Worm (Caenorhabditis elegans) whole organism, midembryonic: ENCODE results near the gene nxf-2.

Experiments used
- T22C8.4 ChIP-seq: fragments of 200-800 bp; sonication (Bioruptor generic); IDR thresholded peaks from 2 replicates; pipeline ENCODE4 v1.3.6; 2022; ENCODE audit warnings: missing genetic modification characterization, missing compliant biosample characterization
- cog-1 ChIP-seq: sonication (generic microtip); optimal IDR thresholded peaks from 2 replicates; lab custom pipeline; 2016; ENCODE audit warnings: missing genetic modification characterization, missing compliant biosample characterization
- flt-1 ChIP-seq: fragments of 200-800 bp; sonication (Bioruptor generic); IDR thresholded peaks from 2 replicates; pipeline ENCODE4 v1.3.6; 2022; ENCODE audit warnings: missing genetic modification characterization, missing compliant biosample characterization
- klf-2 ChIP-seq: fragments of 200-800 bp; sonication (Bioruptor generic); conservative IDR thresholded peaks from 2 replicates; pipeline ENCODE4 v1.3.6; 2022; ENCODE audit warnings: missing genetic modification reagents, missing genetic modification characterization, missing compliant biosample characterization
- med-1 ChIP-seq: sonication (generic microtip); optimal IDR thresholded peaks from 2 replicates; lab custom pipeline; 2017; ENCODE audit warnings: missing genetic modification characterization, mild to moderate bottlenecking, missing compliant biosample characterization, antibody characterized with exemption, missing genetic modification reagents; ENCODE audit not compliant: insufficient read depth
- ref-1 ChIP-seq: fragments of 200-800 bp; sonication (Bioruptor generic); conservative IDR thresholded peaks from 2 replicates; pipeline ENCODE4 v1.3.6; 2022; ENCODE audit warnings: missing genetic modification reagents, missing genetic modification characterization, missing compliant biosample characterization
- tab-1 ChIP-seq: fragments of 200-800 bp; sonication (Bioruptor generic); IDR thresholded peaks from 2 replicates; pipeline ENCODE4 v1.3.6; 2022; ENCODE audit warnings: missing genetic modification characterization, missing compliant biosample characterization
- ztf-23 ChIP-seq: fragments of 200-800 bp; sonication (Bioruptor generic); IDR thresholded peaks from 2 replicates; pipeline ENCODE4 v1.3.6; 2022; ENCODE audit warnings: missing genetic modification reagents, missing genetic modification characterization, missing compliant biosample characterization
- ztf-29 ChIP-seq: fragments of 200-800 bp; sonication (Bioruptor generic); IDR thresholded peaks from 2 replicates; pipeline ENCODE4 v1.3.6; 2022; ENCODE audit warnings: missing genetic modification reagents, missing genetic modification characterization, missing compliant biosample characterization

Gene nxf-2

DNA sequence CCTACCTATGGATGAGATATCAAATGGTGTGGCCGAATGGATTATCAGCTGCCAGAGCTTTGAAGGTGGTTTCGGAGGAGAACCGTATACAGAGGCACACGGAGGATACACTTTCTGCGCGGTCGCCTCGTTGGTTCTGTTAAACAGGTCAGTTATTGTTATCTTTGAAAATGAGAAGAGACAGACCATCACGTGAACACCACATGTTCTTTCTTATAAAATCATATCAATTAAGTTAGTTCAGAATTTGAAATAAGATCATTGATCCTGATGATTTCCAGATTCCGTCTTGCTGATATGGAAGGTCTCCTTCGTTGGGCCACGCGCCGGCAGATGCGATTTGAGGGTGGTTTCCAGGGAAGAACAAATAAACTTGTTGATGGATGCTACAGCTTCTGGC, 31.0 kb upstream of the nxf-2 start:
- TF ChIP-seq ztf-23 (GFP tag; lab: Robert Waterston, UW) = no peak
- TF ChIP-seq cog-1 (tag; lab: Kevin White, UChicago) = no peak
- no peak for TF ChIP-seq ztf-29 (GFP tag; lab: Robert Waterston, UW)
- no peak for TF ChIP-seq T22C8.4 (GFP tag; lab: Robert Waterston, UW)
- TF ChIP-seq tab-1 (GFP tag; lab: Robert Waterston, UW) = no peak
- TF ChIP-seq med-1 (GFP tag; lab: Kevin White, UChicago) = no peak
- TF ChIP-seq flt-1 (GFP tag; lab: Robert Waterston, UW) = no peak
- no peak for TF ChIP-seq klf-2 (GFP tag; lab: Robert Waterston, UW)
- no peak for TF ChIP-seq ref-1 (GFP tag; lab: Robert Waterston, UW)

DNA sequence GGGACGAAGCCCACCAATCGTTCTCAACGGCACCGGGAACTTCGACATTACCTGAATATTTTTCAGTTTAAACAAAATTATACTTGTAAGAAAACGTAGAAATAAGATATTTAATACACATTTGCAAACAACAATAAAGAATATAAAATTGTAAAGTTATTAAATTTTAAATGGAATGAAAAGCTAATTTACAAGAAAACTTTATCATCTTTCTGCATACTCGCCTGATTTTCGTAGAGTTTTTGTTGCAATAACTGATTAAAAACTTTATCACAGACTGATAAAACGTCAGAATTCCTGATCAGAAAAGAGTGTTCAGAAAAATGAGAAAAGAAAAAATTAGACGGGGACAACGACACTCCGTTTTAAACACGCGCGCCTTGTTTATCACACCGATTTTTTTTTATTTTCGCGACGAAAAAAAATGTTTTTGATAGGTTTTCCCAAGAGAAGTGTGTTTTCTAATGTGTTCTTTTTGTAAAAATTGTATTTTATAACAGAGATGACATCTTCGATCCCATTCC, 29.7 kb upstream of the nxf-2 start, which contains the start of the genes dlat-1 and fntb-1:
Gene dlat-1 (minus strand): TSS at position 51 of the 524 bp plus-strand sequence.
Gene fntb-1 (plus strand): TSS at position 412 of the 524 bp plus-strand sequence.
- no peak for TF ChIP-seq T22C8.4 (GFP tag; lab: Robert Waterston, UW)
- TF ChIP-seq flt-1 (GFP tag; lab: Robert Waterston, UW) = no peak
- no peak for TF ChIP-seq med-1 (GFP tag; lab: Kevin White, UChicago)
- no peak for TF ChIP-seq ztf-29 (GFP tag; lab: Robert Waterston, UW)
- no peak for TF ChIP-seq ref-1 (GFP tag; lab: Robert Waterston, UW)
- no peak for TF ChIP-seq klf-2 (GFP tag; lab: Robert Waterston, UW)
- no peak for TF ChIP-seq cog-1 (tag; lab: Kevin White, UChicago)
- TF ChIP-seq ztf-23 (GFP tag; lab: Robert Waterston, UW) = no peak
- TF ChIP-seq tab-1 (GFP tag; lab: Robert Waterston, UW) = no peak

DNA sequence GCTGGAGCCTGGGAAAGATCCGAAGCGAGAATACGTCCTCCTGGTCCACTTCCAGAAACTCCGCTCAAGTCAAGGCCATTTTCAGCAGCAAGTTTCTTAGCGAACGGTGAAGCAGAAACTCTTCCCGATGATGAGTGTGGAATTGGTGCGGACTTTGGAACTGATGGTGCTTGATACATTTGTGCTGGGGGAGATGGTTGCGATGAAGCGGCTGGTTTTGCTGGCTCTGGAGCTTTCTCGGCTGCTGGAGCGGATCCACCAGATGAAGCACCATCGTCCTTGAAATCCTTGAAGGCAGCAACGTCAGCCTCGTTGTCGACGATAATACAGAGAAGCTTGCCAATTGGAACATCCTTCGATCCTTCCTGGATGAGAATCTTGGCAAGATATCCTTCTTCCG, 28.8 kb upstream of the nxf-2 start:
- TF ChIP-seq flt-1 (GFP tag; lab: Robert Waterston, UW) = no peak
- TF ChIP-seq tab-1 (GFP tag; lab: Robert Waterston, UW) = no peak
- TF ChIP-seq klf-2 (GFP tag; lab: Robert Waterston, UW) = no peak
- no peak for TF ChIP-seq ztf-29 (GFP tag; lab: Robert Waterston, UW)
- no peak for TF ChIP-seq ref-1 (GFP tag; lab: Robert Waterston, UW)
- no peak for TF ChIP-seq T22C8.4 (GFP tag; lab: Robert Waterston, UW)
- no peak for TF ChIP-seq ztf-23 (GFP tag; lab: Robert Waterston, UW)
- TF ChIP-seq cog-1 (tag; lab: Kevin White, UChicago) = no peak
- no peak for TF ChIP-seq med-1 (GFP tag; lab: Kevin White, UChicago)

DNA sequence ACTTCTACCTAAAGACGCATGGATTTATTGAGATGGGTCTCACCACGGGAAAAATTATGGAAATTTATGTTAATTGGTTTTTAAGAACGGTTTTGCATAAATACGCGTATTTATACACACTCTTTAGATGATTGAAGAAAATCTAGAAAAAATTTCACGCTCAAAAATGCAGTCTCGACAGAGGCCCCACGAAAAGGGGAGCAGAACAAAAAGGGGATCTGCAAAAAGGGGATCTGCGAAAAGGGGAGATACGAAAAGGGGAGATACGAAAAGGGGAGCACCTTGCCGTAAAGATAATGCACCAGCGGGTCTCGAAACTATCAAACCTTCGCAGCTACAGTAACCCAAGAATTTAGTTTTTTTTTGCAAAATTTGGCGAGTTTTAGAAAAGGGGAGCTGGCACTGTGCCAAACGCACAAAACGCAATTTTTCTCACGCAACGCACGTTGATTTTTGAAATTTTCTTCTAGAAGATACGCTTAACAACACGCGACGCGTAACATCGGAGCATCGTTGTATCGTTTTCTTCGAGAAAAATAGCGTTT, 25.9 kb upstream of the nxf-2 start:
- TF ChIP-seq ztf-23 (GFP tag; lab: Robert Waterston, UW) (peak; percentile 63), tab-1 (GFP tag; lab: Robert Waterston, UW) (0 out of 2 replicates have a peak, but pooled peaks have one; percentile 14)

DNA sequence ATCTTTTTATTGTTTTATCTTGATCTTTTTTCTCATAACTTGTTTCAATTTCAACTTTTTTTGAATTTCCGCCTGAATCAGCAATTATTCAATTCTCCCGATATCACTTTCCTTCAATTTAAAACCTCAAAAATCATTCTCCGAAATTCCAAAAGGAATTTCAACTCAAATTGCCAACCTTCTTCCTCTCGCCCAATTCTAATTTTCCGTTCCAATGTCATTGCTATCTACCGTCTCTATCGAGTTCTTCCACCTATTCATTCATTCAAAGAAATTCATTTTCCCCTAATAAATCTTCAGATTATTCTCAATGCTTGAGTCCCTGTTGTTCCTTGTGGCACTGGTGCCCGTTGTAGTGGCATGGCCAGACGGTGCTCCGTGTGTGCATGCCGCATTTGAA, 23.2 kb upstream of the nxf-2 start, which contains the start of gene F23B12.4:
Gene F23B12.4 (plus strand): TSS at position 301 of the 400 bp plus-strand sequence.
- no peak for TF ChIP-seq klf-2 (GFP tag; lab: Robert Waterston, UW)
- no peak for TF ChIP-seq ztf-29 (GFP tag; lab: Robert Waterston, UW)
- TF ChIP-seq tab-1 (GFP tag; lab: Robert Waterston, UW) = no peak
- TF ChIP-seq ztf-23 (GFP tag; lab: Robert Waterston, UW) = no peak
- TF ChIP-seq T22C8.4 (GFP tag; lab: Robert Waterston, UW) = no peak
- TF ChIP-seq flt-1 (GFP tag; lab: Robert Waterston, UW) = no peak
- no peak for TF ChIP-seq med-1 (GFP tag; lab: Kevin White, UChicago)
- TF ChIP-seq ref-1 (GFP tag; lab: Robert Waterston, UW) = no peak
- TF ChIP-seq cog-1 (tag; lab: Kevin White, UChicago) = no peak

DNA sequence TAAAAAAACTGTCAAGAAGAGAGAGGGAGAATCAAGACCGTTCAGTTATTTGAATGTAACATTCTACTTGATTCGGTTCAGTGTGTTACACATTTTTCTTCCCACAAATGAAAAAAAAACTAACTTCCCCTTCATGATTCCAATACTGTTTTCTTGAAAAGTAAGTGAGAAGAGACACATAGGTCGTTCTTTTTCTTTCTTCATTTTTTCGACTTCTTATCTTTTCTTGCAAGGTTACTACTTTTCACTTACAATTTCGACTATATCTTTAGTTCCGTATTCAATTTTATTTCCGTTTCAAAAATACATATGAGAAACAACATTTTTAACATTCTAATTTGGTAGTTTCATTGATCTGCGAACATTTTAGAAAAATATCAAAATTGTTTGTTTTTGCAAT, 21.6 kb upstream of the nxf-2 start:
- no peak for TF ChIP-seq med-1 (GFP tag; lab: Kevin White, UChicago)
- TF ChIP-seq cog-1 (tag; lab: Kevin White, UChicago) = no peak
- no peak for TF ChIP-seq ztf-29 (GFP tag; lab: Robert Waterston, UW)
- TF ChIP-seq ztf-23 (GFP tag; lab: Robert Waterston, UW) = no peak
- TF ChIP-seq T22C8.4 (GFP tag; lab: Robert Waterston, UW) = no peak
- TF ChIP-seq flt-1 (GFP tag; lab: Robert Waterston, UW) = no peak
- TF ChIP-seq klf-2 (GFP tag; lab: Robert Waterston, UW) = no peak
- TF ChIP-seq ref-1 (GFP tag; lab: Robert Waterston, UW) = no peak
- no peak for TF ChIP-seq tab-1 (GFP tag; lab: Robert Waterston, UW)

DNA sequence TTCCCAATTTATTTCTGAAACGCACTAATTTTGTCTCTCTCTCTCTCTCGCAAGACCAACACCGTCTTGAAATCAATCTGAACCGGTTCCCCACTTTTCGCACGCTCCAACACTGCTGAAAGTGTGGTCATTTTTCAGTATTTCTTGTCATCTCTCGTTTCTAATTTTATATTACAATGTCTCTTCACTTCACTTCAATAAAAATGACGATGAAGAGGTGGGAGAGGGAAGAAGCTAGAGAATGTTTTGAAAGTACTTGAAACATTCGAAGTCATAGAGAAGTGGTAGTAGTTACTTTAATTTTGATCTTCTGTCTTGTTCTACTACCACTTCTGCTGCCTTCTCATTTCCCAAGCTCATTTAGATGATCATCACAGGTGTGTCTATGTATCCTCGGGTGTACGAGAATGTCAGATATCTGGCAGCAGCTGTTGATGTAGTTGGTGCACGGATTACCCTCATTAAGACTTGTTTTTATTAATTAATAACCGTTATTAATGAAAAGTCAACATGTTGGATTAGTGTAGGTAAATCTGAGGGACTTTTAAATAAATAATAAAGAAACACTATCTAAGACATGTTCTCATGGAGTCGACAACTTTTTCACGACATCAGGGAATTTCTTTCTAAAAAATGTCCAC, 20.6 kb upstream of the nxf-2 start:
- no peak for TF ChIP-seq tab-1 (GFP tag; lab: Robert Waterston, UW)
- TF ChIP-seq ztf-29 (GFP tag; lab: Robert Waterston, UW) = no peak
- no peak for TF ChIP-seq cog-1 (tag; lab: Kevin White, UChicago)
- no peak for TF ChIP-seq ref-1 (GFP tag; lab: Robert Waterston, UW)
- no peak for TF ChIP-seq ztf-23 (GFP tag; lab: Robert Waterston, UW)
- TF ChIP-seq klf-2 (GFP tag; lab: Robert Waterston, UW) = no peak
- no peak for TF ChIP-seq T22C8.4 (GFP tag; lab: Robert Waterston, UW)
- no peak for TF ChIP-seq med-1 (GFP tag; lab: Kevin White, UChicago)
- no peak for TF ChIP-seq flt-1 (GFP tag; lab: Robert Waterston, UW)

DNA sequence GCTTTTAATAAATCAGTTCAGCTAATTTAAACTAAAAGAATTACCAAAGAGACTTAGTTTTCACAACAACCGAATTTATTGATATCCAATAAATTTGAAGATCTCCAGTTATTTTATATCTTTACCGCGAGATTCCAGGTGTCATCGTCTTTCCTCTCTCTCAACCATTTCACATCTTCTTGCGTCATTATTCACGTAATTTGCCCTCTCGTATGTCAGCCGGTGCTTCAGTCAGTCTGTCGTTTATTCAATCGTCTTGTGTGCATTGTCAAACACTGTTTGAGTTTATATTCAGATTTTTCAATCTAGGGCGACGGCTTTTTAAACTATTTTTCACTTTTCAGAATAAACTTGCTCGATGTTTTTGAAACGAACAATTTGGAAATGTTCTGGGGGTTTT, 19.7 kb upstream of the nxf-2 start:
- TF ChIP-seq tab-1 (GFP tag; lab: Robert Waterston, UW) (no peak), ref-1 (GFP tag; lab: Robert Waterston, UW) (no peak), flt-1 (GFP tag; lab: Robert Waterston, UW) (no peak), med-1 (GFP tag; lab: Kevin White, UChicago) (no peak), klf-2 (GFP tag; lab: Robert Waterston, UW) (no peak)
